Worm (Caenorhabditis elegans) whole organism, L2 larva: Measurements from ENCODE around the gene F54F12.1.

Experiments
- C34F6.9 ChIP-seq: fragments of 150-350 bp; optimal IDR thresholded peaks from 2 replicates; lab custom pipeline; 2014; ENCODE audit warnings: missing biosample characterization, missing genetic modification characterization
- F13H6.1 ChIP-seq: sonication (generic microtip); optimal IDR thresholded peaks from 2 replicates; lab custom pipeline; 2016; ENCODE audit warnings: missing genetic modification characterization, missing compliant biosample characterization
- R02D3.7 ChIP-seq: fragments of 150-350 bp; optimal IDR thresholded peaks from 2 replicates; lab custom pipeline; 2014; ENCODE audit warnings: missing biosample characterization, missing genetic modification characterization
- Y55F3AM.14 ChIP-seq: fragments of 200-800 bp; sonication (Bioruptor generic); optimal IDR thresholded peaks from 2 replicates; lab custom pipeline; 2018; ENCODE audit warnings: mild to moderate bottlenecking, missing genetic modification characterization, missing compliant biosample characterization
- ZK546.5 ChIP-seq: sonication (generic microtip); optimal IDR thresholded peaks from 2 replicates; lab custom pipeline; 2017; ENCODE audit warnings: missing biosample characterization, missing genetic modification characterization
- alr-1 ChIP-seq: fragments of 150-350 bp; optimal IDR thresholded peaks from 2 replicates; lab custom pipeline; 2014; ENCODE audit warnings: missing biosample characterization, missing genetic modification characterization
- aly-2 ChIP-seq: fragments of 150-350 bp; optimal IDR thresholded peaks from 2 replicates; lab custom pipeline; 2014; ENCODE audit warnings: missing biosample characterization, missing genetic modification characterization
- ama-1 ChIP-seq: fragments of 150-350 bp; optimal IDR thresholded peaks from 2 replicates; lab custom pipeline; 2018; ENCODE audit warnings: inconsistent platforms
- blmp-1 ChIP-seq: sonication (generic microtip); optimal IDR thresholded peaks from 2 replicates; lab custom pipeline; 2017; ENCODE audit warnings: missing genetic modification characterization, mild to moderate bottlenecking, missing compliant biosample characterization, antibody characterized with exemption, moderate library complexity; ENCODE audit not compliant: insufficient read depth
- ceh-16 ChIP-seq: fragments of 150-350 bp; optimal IDR thresholded peaks from 2 replicates; lab custom pipeline; 2014; ENCODE audit warnings: missing biosample characterization, missing genetic modification characterization
- ceh-82 ChIP-seq: fragments of 150-350 bp; optimal IDR thresholded peaks from 2 replicates; lab custom pipeline; 2014; ENCODE audit warnings: missing biosample characterization, missing genetic modification characterization
- crh-2 ChIP-seq: sonication (generic microtip); optimal IDR thresholded peaks from 2 replicates; lab custom pipeline; 2017; ENCODE audit warnings: missing biosample characterization, missing genetic modification characterization
- dmd-4 ChIP-seq: sonication (generic microtip); optimal IDR thresholded peaks from 2 replicates; lab custom pipeline; 2017; ENCODE audit warnings: missing biosample characterization, missing genetic modification characterization
- egl-27 ChIP-seq: sonication (generic microtip); optimal IDR thresholded peaks from 3 replicates; lab custom pipeline; 2017; ENCODE audit warnings: missing biosample characterization, missing genetic modification reagents, missing genetic modification characterization
- elt-1 ChIP-seq: fragments of 150-350 bp; optimal IDR thresholded peaks from 2 replicates; lab custom pipeline; 2014; ENCODE audit warnings: missing biosample characterization, missing genetic modification characterization
- elt-3 ChIP-seq: sonication (generic microtip); optimal IDR thresholded peaks from 2 replicates; lab custom pipeline; 2017; ENCODE audit warnings: missing biosample characterization, missing genetic modification characterization
- fos-1 ChIP-seq: fragments of 150-350 bp; optimal IDR thresholded peaks from 2 replicates; lab custom pipeline; 2014; ENCODE audit warnings: missing biosample characterization, missing genetic modification characterization
- gmeb-1 ChIP-seq: fragments of 150-350 bp; optimal IDR thresholded peaks from 2 replicates; lab custom pipeline; 2014; ENCODE audit warnings: missing biosample characterization, missing genetic modification characterization
- lin-11 ChIP-seq: fragments of 150-350 bp; sonication (generic microtip); optimal IDR thresholded peaks from 2 replicates; lab custom pipeline; 2014; ENCODE audit warnings: missing biosample characterization, missing genetic modification characterization, inconsistent platforms, mixed read lengths
- lin-13 ChIP-seq: fragments of 150-350 bp; optimal IDR thresholded peaks from 2 replicates; lab custom pipeline; 2014; ENCODE audit warnings: missing biosample characterization, missing genetic modification reagents, missing genetic modification characterization
- lin-39 ChIP-seq: fragments of 150-350 bp; optimal IDR thresholded peaks from 2 replicates; lab custom pipeline; 2014; ENCODE audit warnings: missing biosample characterization, missing genetic modification reagents, missing genetic modification characterization
- lsy-2 ChIP-seq, 2 experiments: fragments of 150-350 bp in 1 of 2; sonication (generic microtip) in 1 of 2; optimal IDR thresholded peaks; 2 replicates each; lab custom pipeline; 2014 to 2017; ENCODE audit warnings: missing biosample characterization in 2 of 2, missing genetic modification characterization in 2 of 2
- mab-5 ChIP-seq: fragments of 150-350 bp; optimal IDR thresholded peaks from 2 replicates; lab custom pipeline; 2014; ENCODE audit warnings: missing biosample characterization, missing genetic modification characterization
- mbf-1 ChIP-seq: sonication (generic microtip); optimal IDR thresholded peaks from 2 replicates; lab custom pipeline; 2017; ENCODE audit warnings: missing biosample characterization, missing genetic modification characterization
- mdl-1 ChIP-seq, 2 experiments: fragments of 150-350 bp in 1 of 2; sonication (generic microtip) in 1 of 2; optimal IDR thresholded peaks; 2 replicates each; lab custom pipeline; 2017; ENCODE audit warnings: missing biosample characterization in 2 of 2, missing genetic modification characterization in 2 of 2
- nhr-10 ChIP-seq: sonication (generic microtip); optimal IDR thresholded peaks from 2 replicates; lab custom pipeline; 2017; ENCODE audit warnings: missing biosample characterization, missing genetic modification characterization
- nhr-11 ChIP-seq: fragments of 150-350 bp; optimal IDR thresholded peaks from 2 replicates; lab custom pipeline; 2014; ENCODE audit warnings: missing biosample characterization, missing genetic modification characterization
- nhr-12 ChIP-seq: fragments of 150-350 bp; optimal IDR thresholded peaks from 2 replicates; lab custom pipeline; 2014; ENCODE audit warnings: missing biosample characterization, missing genetic modification characterization
- nhr-129 ChIP-seq: fragments of 150-350 bp; optimal IDR thresholded peaks from 2 replicates; lab custom pipeline; 2014; ENCODE audit warnings: missing biosample characterization, missing genetic modification characterization
- nhr-21 ChIP-seq: fragments of 150-350 bp; optimal IDR thresholded peaks from 2 replicates; lab custom pipeline; 2014; ENCODE audit warnings: missing biosample characterization, missing genetic modification characterization
- nhr-23 ChIP-seq: fragments of 150-350 bp; optimal IDR thresholded peaks from 2 replicates; lab custom pipeline; 2014; ENCODE audit warnings: missing biosample characterization, missing genetic modification reagents, missing genetic modification characterization
- nhr-237 ChIP-seq: fragments of 150-350 bp; optimal IDR thresholded peaks from 2 replicates; lab custom pipeline; 2014; ENCODE audit warnings: missing biosample characterization, missing genetic modification characterization
- nhr-25 ChIP-seq: fragments of 150-350 bp; sonication (generic microtip); optimal IDR thresholded peaks from 3 replicates; lab custom pipeline; 2014; ENCODE audit warnings: missing biosample characterization, missing genetic modification characterization
- nhr-6 ChIP-seq: fragments of 150-350 bp; optimal IDR thresholded peaks from 2 replicates; lab custom pipeline; 2014; ENCODE audit warnings: missing biosample characterization, missing genetic modification characterization
- nhr-77 ChIP-seq: fragments of 150-350 bp; optimal IDR thresholded peaks from 2 replicates; lab custom pipeline; 2014; ENCODE audit warnings: missing biosample characterization, missing genetic modification characterization
- peb-1 ChIP-seq: fragments of 150-350 bp; optimal IDR thresholded peaks from 2 replicates; lab custom pipeline; 2014; ENCODE audit warnings: missing biosample characterization, missing genetic modification characterization
- sem-4 ChIP-seq: fragments of 150-350 bp; optimal IDR thresholded peaks from 2 replicates; lab custom pipeline; 2014; ENCODE audit warnings: missing biosample characterization, missing genetic modification reagents, missing genetic modification characterization
- skn-1 ChIP-seq: sonication (generic microtip); optimal IDR thresholded peaks from 2 replicates; lab custom pipeline; 2017; ENCODE audit warnings: missing biosample characterization, missing genetic modification characterization
- sma-3 ChIP-seq: sonication (generic microtip); optimal IDR thresholded peaks from 2 replicates; lab custom pipeline; 2016; ENCODE audit warnings: missing genetic modification reagents, missing genetic modification characterization, missing compliant biosample characterization
- sma-9 ChIP-seq, 2 experiments: fragments of 150-350 bp in 1 of 2; sonication (generic microtip) in 1 of 2; optimal IDR thresholded peaks; 2 replicates each; lab custom pipeline; 2014 to 2016; ENCODE audit warnings: missing genetic modification characterization in 2 of 2, mild to moderate bottlenecking in 1 of 2, missing biosample characterization in 1 of 2, missing compliant biosample characterization in 1 of 2, missing genetic modification reagents in 1 of 2, moderate library complexity in 1 of 2
- snpc-4 ChIP-seq: fragments of 150-350 bp; optimal IDR thresholded peaks from 2 replicates; lab custom pipeline; 2014; ENCODE audit warnings: missing biosample characterization, missing genetic modification characterization
- unc-39 ChIP-seq: fragments of 150-350 bp; optimal IDR thresholded peaks from 2 replicates; lab custom pipeline; 2014; ENCODE audit warnings: missing biosample characterization, missing genetic modification characterization
- unc-55 ChIP-seq: fragments of 150-350 bp; sonication (generic microtip); optimal IDR thresholded peaks from 3 replicates; lab custom pipeline; 2014; ENCODE audit warnings: missing biosample characterization, missing genetic modification reagents, missing genetic modification characterization
- unc-62 ChIP-seq: fragments of 150-350 bp; optimal IDR thresholded peaks from 2 replicates; lab custom pipeline; 2014; ENCODE audit warnings: missing biosample characterization, missing genetic modification reagents, missing genetic modification characterization
- zag-1 ChIP-seq: fragments of 150-350 bp; optimal IDR thresholded peaks from 2 replicates; lab custom pipeline; 2014; ENCODE audit warnings: missing biosample characterization, missing genetic modification characterization
- ztf-1 ChIP-seq: fragments of 200-800 bp; sonication (Bioruptor generic); conservative IDR thresholded peaks from 2 replicates; pipeline ENCODE4 v1.3.6; 2022; ENCODE audit warnings: missing genetic modification characterization, missing compliant biosample characterization
- ztf-11 ChIP-seq: sonication (generic microtip); optimal IDR thresholded peaks from 2 replicates; lab custom pipeline; 2017; ENCODE audit warnings: missing biosample characterization, missing genetic modification characterization
- ztf-4 ChIP-seq: fragments of 150-350 bp; optimal IDR thresholded peaks from 2 replicates; lab custom pipeline; 2014; ENCODE audit warnings: missing biosample characterization, missing genetic modification characterization

Gene F54F12.1

DNA sequence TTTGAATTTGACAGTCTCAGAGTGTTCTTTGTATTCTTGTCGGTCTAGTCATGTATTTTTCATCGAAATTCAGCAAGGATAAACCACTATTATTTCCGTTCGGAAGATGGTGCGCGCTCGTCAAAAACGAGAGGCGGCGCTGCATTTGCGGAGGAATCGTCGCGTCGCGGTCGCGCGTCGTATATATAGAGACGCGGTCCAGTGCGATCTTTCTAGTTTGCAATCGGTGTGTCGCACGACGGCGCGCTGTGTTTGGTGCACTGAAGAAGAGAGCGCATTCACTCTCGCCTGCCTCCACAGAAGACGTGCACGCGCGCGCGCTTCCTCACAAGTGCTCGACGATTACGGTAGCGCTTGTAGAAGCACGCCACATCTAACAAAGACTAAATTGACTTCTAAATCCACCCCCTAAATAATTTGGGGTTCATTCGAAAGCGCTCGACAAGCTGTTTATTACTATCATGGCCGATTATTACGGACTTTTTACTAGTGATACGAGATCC is 15.4 kb upstream of the F54F12.1 start, which contains the start of gene Y39E4B.6:
Gene Y39E4B.6 (plus strand): TSS at position 209 of the 503 bp plus-strand sequence.
- no peak for TF ChIP-seq nhr-11 (tag; lab: Kevin White, UChicago)
- TF ChIP-seq alr-1 (tag; lab: Kevin White, UChicago), result no peak
- peak; percentile 96 for TF ChIP-seq lin-13 (GFP tag; lab: Kevin White, UChicago)
- peak; percentile 77 for TF ChIP-seq skn-1 (tag; lab: Kevin White, UChicago)
- TF ChIP-seq unc-39 (tag; lab: Kevin White, UChicago), result no peak
- TF ChIP-seq nhr-129 (tag; lab: Kevin White, UChicago), result peak; percentile 96
- TF ChIP-seq nhr-21 (tag; lab: Kevin White, UChicago), result peak; percentile 92
- TF ChIP-seq zag-1 (tag; lab: Kevin White, UChicago), result peak; percentile 98
- peak; percentile 98 for TF ChIP-seq F13H6.1 (tag; lab: Kevin White, UChicago)
- TF ChIP-seq blmp-1 (tag; lab: Kevin White, UChicago), result peak; percentile 85
- TF ChIP-seq unc-55, result peak; percentile 98
- TF ChIP-seq sma-9 (GFP tag; optimal IDR thresholded peaks at IDR 0.05; lab: Kevin White, UChicago), result peak; percentile 90
- TF ChIP-seq sma-9 (tag; optimal IDR thresholded peaks at IDR 0.05; lab: Kevin White, UChicago), result no peak
- TF ChIP-seq fos-1, result peak; percentile 87
- no peak for TF ChIP-seq aly-2
- peak; percentile 67 for TF ChIP-seq nhr-237
- peak; percentile 95 for TF ChIP-seq egl-27
- peak; percentile 87 for TF ChIP-seq gmeb-1 (tag; lab: Kevin White, UChicago)
- TF ChIP-seq nhr-10 (tag; lab: Kevin White, UChicago), result peak; percentile 64
- peak; percentile 95 for TF ChIP-seq nhr-25 (tag; lab: Kevin White, UChicago)
- TF ChIP-seq ztf-11 (tag; lab: Kevin White, UChicago), result peak; percentile 59
- TF ChIP-seq lin-11 (tag; lab: Kevin White, UChicago), result peak; percentile 92
- TF ChIP-seq R02D3.7 (tag; lab: Kevin White, UChicago), result no peak
- TF ChIP-seq dmd-4 (tag; lab: Kevin White, UChicago), result no peak
- TF ChIP-seq peb-1 (tag; lab: Kevin White, UChicago), result no peak
- TF ChIP-seq mab-5 (tag; lab: Kevin White, UChicago), result peak; percentile 88
- TF ChIP-seq lsy-2 (tag; optimal IDR thresholded peaks at IDR 0.05; lab: Kevin White, UChicago), result peak; percentile 87 to 94
- TF ChIP-seq ceh-82 (tag; lab: Kevin White, UChicago), result peak; percentile 94
- TF ChIP-seq mbf-1 (tag; lab: Kevin White, UChicago), result no peak
- TF ChIP-seq ztf-1, result 0 out of 2 replicates have a peak, but pooled peaks have one; percentile 60
- peak; percentile 98 for TF ChIP-seq Y55F3AM.14
- peak; percentile 73 for TF ChIP-seq snpc-4 (tag; lab: Kevin White, UChicago)
- peak; percentile 98 for TF ChIP-seq sma-3 (GFP tag; lab: Kevin White, UChicago)
- TF ChIP-seq crh-2 (tag; lab: Kevin White, UChicago), result peak; percentile 94
- TF ChIP-seq nhr-77 (tag; lab: Kevin White, UChicago), result no peak
- no peak for TF ChIP-seq elt-3 (tag; lab: Kevin White, UChicago)
- TF ChIP-seq nhr-23, result no peak
- peak; percentile 90 for TF ChIP-seq ama-1 (lab: Kevin White, UChicago)
- peak; percentile 69 to 92 for TF ChIP-seq mdl-1 (tag; optimal IDR thresholded peaks at IDR 0.05; lab: Kevin White, UChicago)
- TF ChIP-seq C34F6.9 (tag; lab: Kevin White, UChicago), result peak; percentile 98
- TF ChIP-seq ztf-4 (tag; lab: Kevin White, UChicago), result peak; percentile 90
- peak; percentile 62 for TF ChIP-seq ceh-16 (tag; lab: Kevin White, UChicago)
- TF ChIP-seq sem-4 (tag; lab: Kevin White, UChicago), result peak; percentile 98
- TF ChIP-seq unc-62, result no peak
- TF ChIP-seq lin-39 (tag; lab: Kevin White, UChicago), result peak; percentile 5
- peak; percentile 83 for TF ChIP-seq nhr-6
- TF ChIP-seq nhr-12 (tag; lab: Kevin White, UChicago), result peak; percentile 22
- peak; percentile 55 for TF ChIP-seq ZK546.5 (tag; lab: Kevin White, UChicago)
- no peak for TF ChIP-seq elt-1 (tag; lab: Kevin White, UChicago)
